Worm (Caenorhabditis elegans): Measurements from ENCODE around the gene zig-2.

Gene zig-2

ce11 chrX:12357127-12357526 is 15.9 kb upstream of the zig-2 start, which contains the start of gene nspc-13:
Gene nspc-13 (plus strand): TSS chrX:12357427.
- no peak for TF ChIP-seq T22C8.4 (GFP tag; IDR thresholded peaks at IDR 0.05)

- no peak for TF ChIP-seq ztf-29 (GFP tag; IDR thresholded peaks at IDR 0.05)
- TF ChIP-seq klf-2 (GFP tag; conservative IDR thresholded peaks at IDR 0.05) = no peak
- no peak for TF ChIP-seq med-1 (GFP tag; optimal IDR thresholded peaks at IDR 0.05; ENCODE audit: insufficient read depth)
- TF ChIP-seq tab-1 (GFP tag; IDR thresholded peaks at IDR 0.05) = no peak
- TF ChIP-seq T22C8.4 (GFP tag; IDR thresholded peaks at IDR 0.05) = no peak
- no peak for TF ChIP-seq ref-1 (GFP tag; conservative IDR thresholded peaks at IDR 0.05)
- TF ChIP-seq cog-1 (tag; optimal IDR thresholded peaks at IDR 0.05) = no peak
- no peak for TF ChIP-seq flt-1 (GFP tag; IDR thresholded peaks at IDR 0.05)
- no peak for TF ChIP-seq ztf-23 (GFP tag; IDR thresholded peaks at IDR 0.05)
Observed at ce11 chrX:12356581-12356980, 15.3 kb upstream of the zig-2 start, which contains the start of gene nspc-12. Gene nspc-12 (minus strand): TSS chrX:12356681.

- no peak for TF ChIP-seq flt-1 (GFP tag; IDR thresholded peaks at IDR 0.05)
- no peak for TF ChIP-seq tab-1 (GFP tag; IDR thresholded peaks at IDR 0.05)
- no peak for TF ChIP-seq ztf-23 (GFP tag; IDR thresholded peaks at IDR 0.05)
- no peak for TF ChIP-seq med-1 (GFP tag; optimal IDR thresholded peaks at IDR 0.05; ENCODE audit: insufficient read depth)
- TF ChIP-seq klf-2 (GFP tag; conservative IDR thresholded peaks at IDR 0.05) = no peak
- no peak for TF ChIP-seq T22C8.4 (GFP tag; IDR thresholded peaks at IDR 0.05)
Observed at ce11 chrX:12352872-12353271, 11.6 kb upstream of the zig-2 start, which contains the start of gene F42F12.4. Gene F42F12.4 (minus strand): TSS chrX:12352947.

ce11 chrX:12350207-12350606 is 9.0 kb upstream of the zig-2 start, which contains the start of gene F42F12.3:
Gene F42F12.3 (plus strand): TSS chrX:12350578.
- TF ChIP-seq T22C8.4 (GFP tag; IDR thresholded peaks at IDR 0.05) (no peak), flt-1 (GFP tag; IDR thresholded peaks at IDR 0.05) (no peak), klf-2 (GFP tag; conservative IDR thresholded peaks at IDR 0.05) (no peak), ztf-23 (GFP tag; IDR thresholded peaks at IDR 0.05) (no peak), tab-1 (GFP tag; IDR thresholded peaks at IDR 0.05) (no peak), ref-1 (GFP tag; conservative IDR thresholded peaks at IDR 0.05) (no peak), med-1 (GFP tag; optimal IDR thresholded peaks at IDR 0.05; ENCODE audit: insufficient read depth) (no peak), cog-1 (tag; optimal IDR thresholded peaks at IDR 0.05) (no peak), ztf-29 (GFP tag; IDR thresholded peaks at IDR 0.05) (no peak)

- TF ChIP-seq med-1 (GFP tag; optimal IDR thresholded peaks at IDR 0.05; ENCODE audit: insufficient read depth) (no peak), ztf-29 (GFP tag; IDR thresholded peaks at IDR 0.05) (no peak), klf-2 (GFP tag; conservative IDR thresholded peaks at IDR 0.05) (no peak), flt-1 (GFP tag; IDR thresholded peaks at IDR 0.05) (no peak), tab-1 (GFP tag; IDR thresholded peaks at IDR 0.05) (no peak), ztf-23 (GFP tag; IDR thresholded peaks at IDR 0.05) (no peak), cog-1 (tag; optimal IDR thresholded peaks at IDR 0.05) (no peak), T22C8.4 (GFP tag; IDR thresholded peaks at IDR 0.05) (no peak)
Observed at ce11 chrX:12348329-12348728, 7.1 kb upstream of the zig-2 start, which contains the start of gene F42F12.14. Gene F42F12.14 (plus strand): TSS chrX:12348629.

- TF ChIP-seq ztf-23 (GFP tag; IDR thresholded peaks at IDR 0.05) (0 out of 2 replicates have a peak, but pooled peaks have one; percentile 7), ref-1 (GFP tag; conservative IDR thresholded peaks at IDR 0.05) (0 out of 2 replicates have a peak, but pooled peaks have one; percentile 21), T22C8.4 (GFP tag; IDR thresholded peaks at IDR 0.05) (0 out of 2 replicates have a peak, but pooled peaks have one; percentile 19), klf-2 (GFP tag; conservative IDR thresholded peaks at IDR 0.05) (no peak; the same call in 1 of the 2 replicates), med-1 (GFP tag; optimal IDR thresholded peaks at IDR 0.05; ENCODE audit: insufficient read depth) (no peak), tab-1 (GFP tag; IDR thresholded peaks at IDR 0.05) (peak; percentile 73; the same call in 1 of the 2 replicates), ztf-29 (GFP tag; IDR thresholded peaks at IDR 0.05) (0 out of 2 replicates have a peak, but pooled peaks have one; percentile 31), flt-1 (GFP tag; IDR thresholded peaks at IDR 0.05) (no peak), cog-1 (tag; optimal IDR thresholded peaks at IDR 0.05) (no peak)
Observed at ce11 chrX:12347822-12348221, 6.6 kb upstream of the zig-2 start.

ce11 chrX:12346729-12347128 is 5.5 kb upstream of the zig-2 start, which contains the start of gene F42F12.11:
Gene F42F12.11 (plus strand): TSS chrX:12347029.
- TF ChIP-seq cog-1 (tag; optimal IDR thresholded peaks at IDR 0.05) (no peak), tab-1 (GFP tag; IDR thresholded peaks at IDR 0.05) (no peak), ztf-23 (GFP tag; IDR thresholded peaks at IDR 0.05) (no peak), med-1 (GFP tag; optimal IDR thresholded peaks at IDR 0.05; ENCODE audit: insufficient read depth) (no peak)

ce11 chrX:12343279-12343678 is 2.0 kb upstream of the zig-2 start, which contains the start of the genes nspc-9 and nspc-10:
Gene nspc-9 (minus strand): TSS chrX:12343379.
Gene nspc-10 (plus strand): TSS chrX:12343609.
- TF ChIP-seq ref-1 (GFP tag; conservative IDR thresholded peaks at IDR 0.05) = no peak
- TF ChIP-seq tab-1 (GFP tag; IDR thresholded peaks at IDR 0.05) = no peak
- TF ChIP-seq med-1 (GFP tag; optimal IDR thresholded peaks at IDR 0.05; ENCODE audit: insufficient read depth) = no peak
- TF ChIP-seq ztf-29 (GFP tag; IDR thresholded peaks at IDR 0.05) = no peak
- no peak for TF ChIP-seq cog-1 (tag; optimal IDR thresholded peaks at IDR 0.05)
- TF ChIP-seq ztf-23 (GFP tag; IDR thresholded peaks at IDR 0.05) = no peak
- no peak for TF ChIP-seq flt-1 (GFP tag; IDR thresholded peaks at IDR 0.05)
- TF ChIP-seq T22C8.4 (GFP tag; IDR thresholded peaks at IDR 0.05) = no peak
- no peak for TF ChIP-seq klf-2 (GFP tag; conservative IDR thresholded peaks at IDR 0.05)

- TF ChIP-seq tab-1 (GFP tag; IDR thresholded peaks at IDR 0.05) (no peak), ref-1 (GFP tag; conservative IDR thresholded peaks at IDR 0.05) (0 out of 2 replicates have a peak, but pooled peaks have one; percentile 26), ztf-29 (GFP tag; IDR thresholded peaks at IDR 0.05) (0 out of 2 replicates have a peak, but pooled peaks have one; percentile 40), ztf-23 (GFP tag; IDR thresholded peaks at IDR 0.05) (no peak), cog-1 (tag; optimal IDR thresholded peaks at IDR 0.05) (no peak), T22C8.4 (GFP tag; IDR thresholded peaks at IDR 0.05) (0 out of 2 replicates have a peak, but pooled peaks have one; percentile 24), flt-1 (GFP tag; IDR thresholded peaks at IDR 0.05) (no peak), klf-2 (GFP tag; conservative IDR thresholded peaks at IDR 0.05) (no peak), med-1 (GFP tag; optimal IDR thresholded peaks at IDR 0.05; ENCODE audit: insufficient read depth) (no peak)
Observed at ce11 chrX:12337846-12338490, 3.3 kb downstream of the zig-2 start, which contains the start of gene srd-44. Gene srd-44 (plus strand): TSS chrX:12338440.
